Worm (Caenorhabditis elegans) whole organism, L4 larva: ENCODE results near the gene nhr-12.

Source experiments
- F26F4.8 ChIP-seq: fragments of 200-800 bp; sonication (Bioruptor generic); conservative IDR thresholded peaks from 2 replicates; pipeline ENCODE4 v1.3.6; 2022; ENCODE audit warnings: missing genetic modification characterization, missing compliant biosample characterization
- T26A8.4 ChIP-seq: fragments of 200-800 bp; sonication (Bioruptor generic); IDR thresholded peaks from 2 replicates; pipeline ENCODE4 v1.3.6; 2022; ENCODE audit warnings: missing genetic modification characterization, missing compliant biosample characterization
- ZK546.5 ChIP-seq, 2 experiments: sonication (generic microtip); optimal IDR thresholded peaks; 2 replicates each; lab custom pipeline; 2017; ENCODE audit warnings: missing biosample characterization in 2 of 2, missing genetic modification characterization in 2 of 2
- arid-1 ChIP-seq: fragments of 200-800 bp; sonication (Bioruptor generic); conservative IDR thresholded peaks from 2 replicates; pipeline ENCODE4 v1.3.6; 2022; ENCODE audit warnings: missing genetic modification reagents, missing genetic modification characterization, missing compliant biosample characterization
- lin-1 ChIP-seq: fragments of 200-800 bp; sonication (Bioruptor generic); IDR thresholded peaks from 2 replicates; pipeline ENCODE4 v1.3.6; 2022; ENCODE audit warnings: missing genetic modification reagents, missing genetic modification characterization, missing compliant biosample characterization
- lin-13 ChIP-seq: fragments of 150-350 bp; optimal IDR thresholded peaks from 2 replicates; lab custom pipeline; 2014; ENCODE audit warnings: missing biosample characterization, missing genetic modification reagents, missing genetic modification characterization
- lir-3 ChIP-seq: sonication (generic microtip); optimal IDR thresholded peaks from 2 replicates; lab custom pipeline; 2016; ENCODE audit warnings: mild to moderate bottlenecking, missing genetic modification characterization, missing compliant biosample characterization
- lsy-2 ChIP-seq, 2 experiments: fragments of 150-350 bp in 1 of 2; sonication (generic microtip) in 1 of 2; optimal IDR thresholded peaks; 2 replicates each; lab custom pipeline; 2014 to 2017; ENCODE audit warnings: missing biosample characterization in 2 of 2, missing genetic modification characterization in 2 of 2
- madf-5 ChIP-seq, 2 experiments: fragments of 200-800 bp; sonication (Bioruptor generic); IDR thresholded peaks; 2 replicates each; pipeline ENCODE4 v1.3.6; 2022; ENCODE audit warnings: missing compliant biosample characterization in 2 of 2, missing genetic modification characterization in 2 of 2
- nhr-11 ChIP-seq: fragments of 150-350 bp; optimal IDR thresholded peaks from 2 replicates; lab custom pipeline; 2014; ENCODE audit warnings: missing biosample characterization, missing genetic modification characterization
- pqm-1 ChIP-seq: sonication (generic microtip); optimal IDR thresholded peaks from 2 replicates; lab custom pipeline; 2017; ENCODE audit warnings: missing biosample characterization, missing genetic modification characterization
- snpc-4 ChIP-seq: fragments of 150-350 bp; optimal IDR thresholded peaks from 2 replicates; lab custom pipeline; 2014; ENCODE audit warnings: missing biosample characterization, missing genetic modification characterization
- unc-39 ChIP-seq: sonication (generic microtip); optimal IDR thresholded peaks from 2 replicates; lab custom pipeline; 2017; ENCODE audit warnings: missing biosample characterization, missing genetic modification characterization

- no peak for TF ChIP-seq madf-5 (GFP tag; IDR thresholded peaks at IDR 0.05; lab: Robert Waterston, UW)
- no peak for TF ChIP-seq lir-3 (tag; lab: Kevin White, UChicago)
- TF ChIP-seq T26A8.4 (GFP tag; lab: Robert Waterston, UW) = no peak
- no peak for TF ChIP-seq lsy-2 (tag; optimal IDR thresholded peaks at IDR 0.05; lab: Kevin White, UChicago)
- no peak for TF ChIP-seq lin-1
- no peak for TF ChIP-seq nhr-11 (tag; lab: Kevin White, UChicago)
- TF ChIP-seq F26F4.8 (GFP tag; lab: Robert Waterston, UW) = no peak
- no peak for TF ChIP-seq arid-1 (GFP tag; lab: Robert Waterston, UW)
- no peak for TF ChIP-seq unc-39 (tag; lab: Kevin White, UChicago)
- TF ChIP-seq lin-13 (GFP tag; lab: Kevin White, UChicago) = no peak
- TF ChIP-seq ZK546.5 (tag; optimal IDR thresholded peaks at IDR 0.05; lab: Kevin White, UChicago) = no peak
- TF ChIP-seq pqm-1 (tag; lab: Kevin White, UChicago) = no peak
- TF ChIP-seq snpc-4 (tag; lab: Kevin White, UChicago) = no peak
Measured at ce11 chrV:10105412-10105811, 21.6 kb upstream of the nhr-12 start, which contains the start of gene C08B6.2.
